Worm (Caenorhabditis elegans): Measurements from ENCODE around the gene B0035.21.

The B0035.21 gene

ce11 chrIV:11324741-11325140 is 2.3 kb upstream of the B0035.21 start, which contains the start of gene his-48:
Gene his-48, plus strand, starts transcription at chrIV:11324745.
- TF ChIP-seq lin-26 (GFP tag; IDR thresholded peaks at IDR 0.05) (peak; percentile 79), madf-3 (GFP tag; IDR thresholded peaks at IDR 0.05) (0 out of 2 replicates have a peak, but pooled peaks have one; percentile 59), hsf-1 (GFP tag; IDR thresholded peaks at IDR 0.05) (peak; percentile 38; the same call in 1 of the 2 replicates), madf-6 (GFP tag; IDR thresholded peaks at IDR 0.05) (0 out of 2 replicates have a peak, but pooled peaks have one; percentile 24), attf-6 (GFP tag; IDR thresholded peaks at IDR 0.05) (peak; percentile 57; the same call in 1 of the 2 replicates)

- TF ChIP-seq ZK185.1 (tag; optimal IDR thresholded peaks at IDR 0.05; ENCODE audit: poor library complexity, severe bottlenecking) = no peak
- TF ChIP-seq nhr-90 (tag; optimal IDR thresholded peaks at IDR 0.05) = no peak
- no peak for TF ChIP-seq Y53G8AR.9 (GFP tag; conservative IDR thresholded peaks at IDR 0.05)
- TF ChIP-seq repo-1 (tag; optimal IDR thresholded peaks at IDR 0.05) = no peak
- no peak for TF ChIP-seq tbx-9 (tag; optimal IDR thresholded peaks at IDR 0.05; ENCODE audit: borderline replicate concordance)
- TF ChIP-seq nhr-80 (tag; optimal IDR thresholded peaks at IDR 0.05) = no peak
Measured at ce11 chrIV:11329269-11329668, 2.2 kb downstream of the B0035.21 start, which contains the start of gene leo-1. Gene leo-1, minus strand, starts transcription at chrIV:11329369.

- no peak for TF ChIP-seq hmg-20 (GFP tag; IDR thresholded peaks at IDR 0.05)
- peak; percentile 45 for TF ChIP-seq hrde-1 (tag; optimal IDR thresholded peaks at IDR 0.05; ENCODE audit: borderline replicate concordance)
- TF ChIP-seq lin-54 (GFP tag; optimal IDR thresholded peaks at IDR 0.05) = peak; percentile 5
- no peak for TF ChIP-seq sdz-38 (tag; optimal IDR thresholded peaks at IDR 0.05)
- TF ChIP-seq unc-130 (GFP tag; optimal IDR thresholded peaks at IDR 0.05) = no peak
- no peak for TF ChIP-seq ama-1 (optimal IDR thresholded peaks at IDR 0.05)
- peak in 1 of 2 experiments; percentile 73 for TF ChIP-seq ama-1 (GFP tag; optimal IDR thresholded peaks at IDR 0.05)
- no peak for TF ChIP-seq lag-1 (GFP tag; IDR thresholded peaks at IDR 0.05)
- TF ChIP-seq chd-7 (tag; optimal IDR thresholded peaks at IDR 0.05) = no peak
Measured at ce11 chrIV:11332751-11333150, 5.7 kb downstream of the B0035.21 start, which contains the start of gene sart-3. Gene sart-3, minus strand, starts transcription at chrIV:11332969.

- TF ChIP-seq T26A5.8 (tag; optimal IDR thresholded peaks at IDR 0.05) (no peak), snpc-4 (GFP tag; optimal IDR thresholded peaks at IDR 0.05) (no peak), snpc-4 (tag; optimal IDR thresholded peaks at IDR 0.05) (no peak), unc-130 (GFP tag; optimal IDR thresholded peaks at IDR 0.05) (no peak), aptf-2 (GFP tag; conservative IDR thresholded peaks at IDR 0.05) (no peak), sdz-38 (tag; optimal IDR thresholded peaks at IDR 0.05) (no peak), nhr-80 (tag; optimal IDR thresholded peaks at IDR 0.05) (no peak), snpc-1.3 (tag; optimal IDR thresholded peaks at IDR 0.05; ENCODE audit: insufficient read depth) (no peak), B0035.1 (tag; optimal IDR thresholded peaks at IDR 0.05) (no peak), nhr-179 (tag; optimal IDR thresholded peaks at IDR 0.05) (no peak), rec-8 (tag; optimal IDR thresholded peaks at IDR 0.05) (no peak)
Measured at ce11 chrIV:11336180-11336579, 9.1 kb downstream of the B0035.21 start.

- TF ChIP-seq nhr-27 (tag; optimal IDR thresholded peaks at IDR 0.05) (no peak), nhr-120 (GFP tag; IDR thresholded peaks at IDR 0.05) (no peak), F10E7.11 (tag; optimal IDR thresholded peaks at IDR 0.05) (no peak), lir-1 (GFP tag; conservative IDR thresholded peaks at IDR 0.05) (no peak; the same call in 1 of the 2 replicates), K11D2.4 (GFP tag; IDR thresholded peaks at IDR 0.05) (no peak), akir-1 (GFP tag; optimal IDR thresholded peaks at IDR 0.05) (no peak), lin-35 (GFP tag; optimal IDR thresholded peaks at IDR 0.05) (peak in 1 of 3 experiments; percentile 75), ztf-25 (GFP tag; IDR thresholded peaks at IDR 0.05) (peak; percentile 83; the same call in 1 of the 2 replicates), nhr-80 (tag; optimal IDR thresholded peaks at IDR 0.05) (no peak), attf-5 (GFP tag; optimal IDR thresholded peaks at IDR 0.05) (no peak), Y53G8AR.9 (GFP tag; conservative IDR thresholded peaks at IDR 0.05) (peak; percentile 86), somi-1 (GFP tag; optimal IDR thresholded peaks at IDR 0.05) (no peak), egrh-3 (GFP tag; IDR thresholded peaks at IDR 0.05) (no peak), lin-54 (GFP tag; optimal IDR thresholded peaks at IDR 0.05) (peak; percentile 82), atf-7 (tag; optimal IDR thresholded peaks at IDR 0.05) (no peak), fkh-3 (tag; optimal IDR thresholded peaks at IDR 0.05) (no peak), ekl-4 (GFP tag; IDR thresholded peaks at IDR 0.05) (peak; percentile 30; the same call in 1 of the 2 replicates)
Measured at ce11 chrIV:11337021-11337420, 10.0 kb downstream of the B0035.21 start, which contains the start of gene F54E12.2. Gene F54E12.2, minus strand, starts transcription at chrIV:11337184.

Data from whole organism, young adult.